Worm (Caenorhabditis elegans) whole organism, midembryonic: ENCODE results near the gene ZK688.5.

Experiments
- T22C8.4 ChIP-seq: fragments of 200-800 bp; sonication (Bioruptor generic); IDR thresholded peaks from 2 replicates; pipeline ENCODE4 v1.3.6; 2022; ENCODE audit warnings: missing genetic modification characterization, missing compliant biosample characterization
- cog-1 ChIP-seq: sonication (generic microtip); optimal IDR thresholded peaks from 2 replicates; lab custom pipeline; 2016; ENCODE audit warnings: missing genetic modification characterization, missing compliant biosample characterization
- flt-1 ChIP-seq: fragments of 200-800 bp; sonication (Bioruptor generic); IDR thresholded peaks from 2 replicates; pipeline ENCODE4 v1.3.6; 2022; ENCODE audit warnings: missing genetic modification characterization, missing compliant biosample characterization
- klf-2 ChIP-seq: fragments of 200-800 bp; sonication (Bioruptor generic); conservative IDR thresholded peaks from 2 replicates; pipeline ENCODE4 v1.3.6; 2022; ENCODE audit warnings: missing genetic modification reagents, missing genetic modification characterization, missing compliant biosample characterization
- med-1 ChIP-seq: sonication (generic microtip); optimal IDR thresholded peaks from 2 replicates; lab custom pipeline; 2017; ENCODE audit warnings: missing genetic modification characterization, mild to moderate bottlenecking, missing compliant biosample characterization, antibody characterized with exemption, missing genetic modification reagents; ENCODE audit not compliant: insufficient read depth
- tab-1 ChIP-seq: fragments of 200-800 bp; sonication (Bioruptor generic); IDR thresholded peaks from 2 replicates; pipeline ENCODE4 v1.3.6; 2022; ENCODE audit warnings: missing genetic modification characterization, missing compliant biosample characterization
- ztf-23 ChIP-seq: fragments of 200-800 bp; sonication (Bioruptor generic); IDR thresholded peaks from 2 replicates; pipeline ENCODE4 v1.3.6; 2022; ENCODE audit warnings: missing genetic modification reagents, missing genetic modification characterization, missing compliant biosample characterization

DNA sequence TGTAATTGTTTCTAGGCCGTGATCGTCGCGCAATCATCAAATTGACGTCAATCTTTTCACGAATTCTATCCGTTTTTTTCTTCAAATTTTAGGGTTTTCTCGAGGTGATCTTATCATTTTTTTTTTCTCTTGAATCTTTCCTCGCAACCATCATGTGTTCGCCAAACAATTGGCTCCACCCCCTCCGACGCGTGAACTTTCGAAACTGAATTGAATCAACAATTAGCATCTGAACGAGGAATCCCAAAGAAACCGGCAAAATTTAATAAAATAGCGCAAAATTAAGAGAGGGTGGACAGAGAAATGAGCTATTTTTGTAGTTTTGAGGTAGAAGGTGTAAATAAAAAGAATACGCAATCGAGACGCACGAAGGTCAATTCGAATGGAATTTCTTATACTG is 18.6 kb downstream of the ZK688.5 start:
- TF ChIP-seq T22C8.4, result no peak
- no peak for TF ChIP-seq med-1
- TF ChIP-seq cog-1, result no peak
- no peak for TF ChIP-seq flt-1 (GFP tag; lab: Robert Waterston, UW)
- TF ChIP-seq tab-1 (GFP tag; lab: Robert Waterston, UW), result no peak
- no peak for TF ChIP-seq ztf-23 (GFP tag; lab: Robert Waterston, UW)
- TF ChIP-seq klf-2 (GFP tag; lab: Robert Waterston, UW), result no peak
